Worm (Caenorhabditis elegans) whole organism, mixed stage, embryonic: ENCODE results near the gene cest-2.3.

Experiments used
- blmp-1 ChIP-seq: fragments of 150-350 bp; optimal IDR thresholded peaks from 2 replicates; lab custom pipeline; 2014; ENCODE audit warnings: missing biosample characterization, missing genetic modification characterization
- elt-3 ChIP-seq: fragments of 150-350 bp; optimal IDR thresholded peaks from 2 replicates; lab custom pipeline; 2014; ENCODE audit warnings: missing biosample characterization, missing genetic modification characterization
- flh-1 ChIP-seq: fragments of 200-800 bp; sonication (Bioruptor generic); optimal IDR thresholded peaks from 2 replicates; lab custom pipeline; 2018; ENCODE audit warnings: mild to moderate bottlenecking, missing genetic modification characterization, moderate library complexity, missing compliant biosample characterization
- sptf-1 ChIP-seq: sonication (generic microtip); optimal IDR thresholded peaks from 2 replicates; lab custom pipeline; 2017; ENCODE audit warnings: mild to moderate bottlenecking, missing genetic modification characterization, moderate library complexity, missing compliant biosample characterization
- ztf-11 ChIP-seq: fragments of 150-350 bp; optimal IDR thresholded peaks from 2 replicates; lab custom pipeline; 2014; ENCODE audit warnings: missing biosample characterization, missing genetic modification characterization

DNA sequence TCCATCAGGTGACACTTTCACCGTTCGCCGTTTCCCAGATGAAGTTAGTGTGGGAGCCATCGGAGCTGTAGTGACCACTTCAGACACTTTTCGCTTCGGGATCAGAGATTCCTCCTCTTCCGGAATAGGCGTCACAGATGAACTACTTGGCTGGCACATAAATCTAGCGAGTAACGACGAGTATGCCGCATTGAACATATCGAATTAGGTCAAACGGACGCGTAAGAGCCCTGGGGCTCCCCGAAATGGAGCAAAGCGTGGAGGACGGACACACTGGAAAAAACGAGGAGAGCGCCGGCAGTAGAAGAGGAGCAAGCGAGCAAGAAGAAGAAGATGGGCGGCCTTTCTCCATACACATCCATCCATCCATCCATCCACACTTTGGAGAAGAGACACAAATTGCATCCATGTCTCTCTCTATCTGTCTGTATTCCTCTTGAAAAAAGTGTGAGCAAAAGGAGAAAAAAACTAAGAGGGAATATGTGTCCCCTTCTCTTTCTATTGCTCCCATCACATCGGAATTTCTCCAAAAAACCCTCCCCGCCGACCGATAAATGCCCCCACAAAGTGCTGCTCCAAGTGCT is 56.3 kb downstream of the cest-2.3 start:
- TF ChIP-seq ztf-11 (tag; lab: Kevin White, UChicago) (no peak), elt-3 (tag; lab: Kevin White, UChicago) (no peak), blmp-1 (tag; lab: Kevin White, UChicago) (no peak), sptf-1 (tag; lab: Kevin White, UChicago) (no peak), flh-1 (GFP tag; lab: Kevin White, UChicago) (no peak)
